Worm (Caenorhabditis elegans): ENCODE measurements around the gene Y76B12C.3.

Y76B12C.3 gene

ce11 chrIV:1973372-1973771, at the start of gene Y76B12C.3:
Y76B12C.3 (plus strand) TSS chrIV:1973705.
- TF ChIP-seq him-1 (tag; optimal IDR thresholded peaks at IDR 0.05) (no peak), dao-5 (tag; optimal IDR thresholded peaks at IDR 0.05) (no peak), W03F9.2 (tag; optimal IDR thresholded peaks at IDR 0.05) (no peak)

- TF ChIP-seq W03F9.2 (tag; optimal IDR thresholded peaks at IDR 0.05) (no peak), him-1 (tag; optimal IDR thresholded peaks at IDR 0.05) (no peak), dao-5 (tag; optimal IDR thresholded peaks at IDR 0.05) (no peak)
Measured at ce11 chrIV:1923722-1924121, 49.8 kb upstream of the Y76B12C.3 start, which contains the start of gene denn-4. denn-4 (plus strand) TSS chrIV:1924001.

ce11 chrIV:1924178-1924577, 49.3 kb upstream of the Y76B12C.3 start:
- TF ChIP-seq dao-5 (tag; optimal IDR thresholded peaks at IDR 0.05): no peak
- no peak for TF ChIP-seq him-1 (tag; optimal IDR thresholded peaks at IDR 0.05)
- TF ChIP-seq W03F9.2 (tag; optimal IDR thresholded peaks at IDR 0.05): no peak

- TF ChIP-seq W03F9.2 (tag; optimal IDR thresholded peaks at IDR 0.05): no peak
- TF ChIP-seq him-1 (tag; optimal IDR thresholded peaks at IDR 0.05): no peak
- no peak for TF ChIP-seq dao-5 (tag; optimal IDR thresholded peaks at IDR 0.05)
Measured at ce11 chrIV:1945200-1945599, 28.3 kb upstream of the Y76B12C.3 start.

ce11 chrIV:1947891-1948290, 25.6 kb upstream of the Y76B12C.3 start, which contains the start of gene tsen-54:
tsen-54 (plus strand) TSS chrIV:1948191.
- TF ChIP-seq him-1 (tag; optimal IDR thresholded peaks at IDR 0.05) (no peak), W03F9.2 (tag; optimal IDR thresholded peaks at IDR 0.05) (no peak), dao-5 (tag; optimal IDR thresholded peaks at IDR 0.05) (no peak)

- TF ChIP-seq dao-5 (tag; optimal IDR thresholded peaks at IDR 0.05): no peak
- no peak for TF ChIP-seq W03F9.2 (tag; optimal IDR thresholded peaks at IDR 0.05)
- no peak for TF ChIP-seq him-1 (tag; optimal IDR thresholded peaks at IDR 0.05)
Measured at ce11 chrIV:1952312-1952711, 21.2 kb upstream of the Y76B12C.3 start.

ce11 chrIV:1953132-1953629, 20.3 kb upstream of the Y76B12C.3 start, which contains the start of gene F52C12.2:
F52C12.2 (plus strand) TSS chrIV:1953579.
- no peak for TF ChIP-seq W03F9.2 (tag; optimal IDR thresholded peaks at IDR 0.05)
- TF ChIP-seq him-1 (tag; optimal IDR thresholded peaks at IDR 0.05): no peak
- TF ChIP-seq dao-5 (tag; optimal IDR thresholded peaks at IDR 0.05): no peak

- no peak for TF ChIP-seq dao-5 (tag; optimal IDR thresholded peaks at IDR 0.05)
- TF ChIP-seq W03F9.2 (tag; optimal IDR thresholded peaks at IDR 0.05): no peak
- no peak for TF ChIP-seq him-1 (tag; optimal IDR thresholded peaks at IDR 0.05)
Measured at ce11 chrIV:1956411-1956810, 17.1 kb upstream of the Y76B12C.3 start, which contains the start of gene F52C12.6. F52C12.6 (plus strand) TSS chrIV:1956711.

ce11 chrIV:1959554-1959953, 14.0 kb upstream of the Y76B12C.3 start, which contains the start of gene tdpo-1:
tdpo-1 (plus strand) TSS chrIV:1959854.
- TF ChIP-seq dao-5 (tag; optimal IDR thresholded peaks at IDR 0.05) (no peak), W03F9.2 (tag; optimal IDR thresholded peaks at IDR 0.05) (no peak), him-1 (tag; optimal IDR thresholded peaks at IDR 0.05) (no peak)

- TF ChIP-seq dao-5 (tag; optimal IDR thresholded peaks at IDR 0.05) (no peak), W03F9.2 (tag; optimal IDR thresholded peaks at IDR 0.05) (no peak), him-1 (tag; optimal IDR thresholded peaks at IDR 0.05) (no peak)
Measured at ce11 chrIV:1963247-1963646, 10.3 kb upstream of the Y76B12C.3 start, which contains the start of gene ulp-3. ulp-3 (plus strand) TSS chrIV:1963634.

ce11 chrIV:1964057-1964456, 9.4 kb upstream of the Y76B12C.3 start:
- TF ChIP-seq dao-5 (tag; optimal IDR thresholded peaks at IDR 0.05) (no peak), W03F9.2 (tag; optimal IDR thresholded peaks at IDR 0.05) (no peak), him-1 (tag; optimal IDR thresholded peaks at IDR 0.05) (no peak)

- no peak for TF ChIP-seq W03F9.2 (tag; optimal IDR thresholded peaks at IDR 0.05)
- TF ChIP-seq him-1 (tag; optimal IDR thresholded peaks at IDR 0.05): no peak
- no peak for TF ChIP-seq dao-5 (tag; optimal IDR thresholded peaks at IDR 0.05)
Measured at ce11 chrIV:1965135-1965534, 8.4 kb upstream of the Y76B12C.3 start, which contains the start of gene Y48A5A.1. Y48A5A.1 (plus strand) TSS chrIV:1965481.

- no peak for TF ChIP-seq W03F9.2 (tag; optimal IDR thresholded peaks at IDR 0.05)
- TF ChIP-seq him-1 (tag; optimal IDR thresholded peaks at IDR 0.05): no peak
- TF ChIP-seq dao-5 (tag; optimal IDR thresholded peaks at IDR 0.05): no peak
Measured at ce11 chrIV:1969353-1969752, 4.2 kb upstream of the Y76B12C.3 start, which contains the start of gene Y48A5A.3. Y48A5A.3 (plus strand) TSS chrIV:1969737.

- no peak for TF ChIP-seq dao-5 (tag; optimal IDR thresholded peaks at IDR 0.05)
- no peak for TF ChIP-seq him-1 (tag; optimal IDR thresholded peaks at IDR 0.05)
- no peak for TF ChIP-seq W03F9.2 (tag; optimal IDR thresholded peaks at IDR 0.05)
Measured at ce11 chrIV:1970158-1970557, 3.3 kb upstream of the Y76B12C.3 start.

ce11 chrIV:1971078-1971477, 2.4 kb upstream of the Y76B12C.3 start:
- no peak for TF ChIP-seq him-1 (tag; optimal IDR thresholded peaks at IDR 0.05)
- TF ChIP-seq dao-5 (tag; optimal IDR thresholded peaks at IDR 0.05): no peak
- TF ChIP-seq W03F9.2 (tag; optimal IDR thresholded peaks at IDR 0.05): no peak
